Worm (Caenorhabditis elegans): ENCODE results near the gene pqn-32.

ce11 chrII:13142372-13142771 lies 34.6 kb downstream of the pqn-32 start:
- TF ChIP-seq ztf-23 (GFP tag; IDR thresholded peaks at IDR 0.05) = no peak
- no peak for TF ChIP-seq tab-1 (GFP tag; IDR thresholded peaks at IDR 0.05)
- no peak for TF ChIP-seq ztf-29 (GFP tag; IDR thresholded peaks at IDR 0.05)
- no peak for TF ChIP-seq flt-1 (GFP tag; IDR thresholded peaks at IDR 0.05)
- TF ChIP-seq ref-1 (GFP tag; conservative IDR thresholded peaks at IDR 0.05) = no peak
